Worm (Caenorhabditis elegans) whole organism, L1 larva: ENCODE data around the gene ugt-47.

ENCODE experiments used
- C04F5.9 ChIP-seq: sonication (generic microtip); optimal IDR thresholded peaks from 2 replicates; lab custom pipeline; 2016; ENCODE audit warnings: missing genetic modification characterization, missing compliant biosample characterization
- C16A3.4 ChIP-seq: fragments of 150-350 bp; optimal IDR thresholded peaks from 2 replicates; lab custom pipeline; 2014; ENCODE audit warnings: missing biosample characterization, missing genetic modification characterization
- F16B12.6 ChIP-seq: fragments of 150-350 bp; optimal IDR thresholded peaks from 2 replicates; lab custom pipeline; 2014; ENCODE audit warnings: missing biosample characterization, missing genetic modification characterization
- Y116A8C.19 ChIP-seq: sonication (generic microtip); optimal IDR thresholded peaks from 2 replicates; lab custom pipeline; 2016; ENCODE audit warnings: missing compliant biosample characterization, missing genetic modification characterization, borderline replicate concordance
- aly-2 ChIP-seq: fragments of 150-350 bp; optimal IDR thresholded peaks from 2 replicates; lab custom pipeline; 2014; ENCODE audit warnings: missing biosample characterization, missing genetic modification characterization
- blmp-1 ChIP-seq: fragments of 150-350 bp; optimal IDR thresholded peaks from 2 replicates; lab custom pipeline; 2014; ENCODE audit warnings: missing biosample characterization, missing genetic modification characterization
- ceh-63 ChIP-seq: fragments of 200-800 bp; sonication (Bioruptor generic); optimal IDR thresholded peaks from 2 replicates; lab custom pipeline; 2018; ENCODE audit warnings: mild to moderate bottlenecking, missing genetic modification characterization, missing compliant biosample characterization
- ceh-8 ChIP-seq: fragments of 200-800 bp; sonication (Bioruptor generic); optimal IDR thresholded peaks from 2 replicates; lab custom pipeline; 2018; ENCODE audit warnings: mild to moderate bottlenecking, missing genetic modification characterization, moderate library complexity, missing compliant biosample characterization
- ceh-82 ChIP-seq, 3 experiments: fragments of 150-350 bp in 1 of 3; sonication (generic microtip) in 2 of 3; optimal IDR thresholded peaks; 2 replicates each; lab custom pipeline; 2014 to 2017; ENCODE audit warnings: missing biosample characterization in 3 of 3, missing genetic modification characterization in 3 of 3
- ceh-88 ChIP-seq: fragments of 200-800 bp; sonication (Bioruptor generic); IDR thresholded peaks from 2 replicates; pipeline ENCODE4 v1.3.6; 2022; ENCODE audit warnings: missing genetic modification characterization, missing compliant biosample characterization
- ces-1 ChIP-seq: fragments of 150-350 bp; optimal IDR thresholded peaks from 2 replicates; lab custom pipeline; 2014; ENCODE audit warnings: missing biosample characterization, missing genetic modification reagents, missing genetic modification characterization
- dpl-1 ChIP-seq, 3 experiments: fragments of 150-350 bp in 2 of 3; sonication (generic microtip) in 1 of 3; optimal IDR thresholded peaks; 2 replicates each; lab custom pipeline; 2014 to 2017; ENCODE audit warnings: missing biosample characterization in 3 of 3, missing genetic modification characterization in 3 of 3, missing genetic modification reagents in 3 of 3
- dsc-1 ChIP-seq: sonication (generic microtip); optimal IDR thresholded peaks from 2 replicates; lab custom pipeline; 2016; ENCODE audit warnings: mild to moderate bottlenecking, missing genetic modification characterization, missing compliant biosample characterization
- efl-1 ChIP-seq, 4 experiments: fragments of 150-350 bp; optimal IDR thresholded peaks in 3 of 4; peaks in 1 of 4; 1 replicate in 1 of 4; 2 replicates in 3 of 4; lab custom pipeline; 2014; ENCODE audit warnings: missing biosample characterization in 2 of 4, missing genetic modification characterization in 2 of 4, missing genetic modification reagents in 2 of 4
- efl-3 ChIP-seq: fragments of 200-800 bp; sonication (Bioruptor generic); optimal IDR thresholded peaks from 2 replicates; lab custom pipeline; 2018; ENCODE audit warnings: mild to moderate bottlenecking, missing genetic modification characterization, missing compliant biosample characterization
- egl-27 ChIP-seq, 2 experiments: fragments of 150-350 bp in 1 of 2; sonication (generic microtip); optimal IDR thresholded peaks; 3 replicates each; lab custom pipeline; 2017 to 2018; ENCODE audit warnings: missing biosample characterization in 2 of 2, missing genetic modification characterization in 2 of 2, missing genetic modification reagents in 2 of 2
- elt-3 ChIP-seq, 6 experiments: fragments of 150-350 bp in 1 of 6; sonication (generic microtip); optimal IDR thresholded peaks; 2 replicates each; lab custom pipeline; 2017 to 2018; ENCODE audit warnings: missing biosample characterization in 6 of 6, missing genetic modification characterization in 6 of 6, inconsistent platforms in 1 of 6
- fkh-10 ChIP-seq: sonication (generic microtip); optimal IDR thresholded peaks from 2 replicates; lab custom pipeline; 2017; ENCODE audit warnings: missing biosample characterization, missing genetic modification reagents, missing genetic modification characterization
- hpl-2 ChIP-seq: fragments of 150-350 bp; optimal IDR thresholded peaks from 2 replicates; lab custom pipeline; 2014; ENCODE audit warnings: missing biosample characterization, missing genetic modification reagents, missing genetic modification characterization
- irx-1 ChIP-seq: sonication (generic microtip); optimal IDR thresholded peaks from 2 replicates; lab custom pipeline; 2016; ENCODE audit warnings: missing genetic modification characterization, missing compliant biosample characterization
- lin-14 ChIP-seq: fragments of 200-800 bp; sonication (Bioruptor generic); optimal IDR thresholded peaks from 2 replicates; lab custom pipeline; 2018; ENCODE audit warnings: mild to moderate bottlenecking, missing genetic modification characterization, moderate library complexity, missing compliant biosample characterization
- lin-15B ChIP-seq: fragments of 150-350 bp; sonication (generic microtip); optimal IDR thresholded peaks from 3 replicates; lab custom pipeline; 2014; ENCODE audit warnings: missing biosample characterization, missing genetic modification characterization
- lin-35 ChIP-seq, 2 experiments: fragments of 150-350 bp; optimal IDR thresholded peaks; 2 replicates each; lab custom pipeline; 2014; ENCODE audit warnings: missing biosample characterization in 2 of 2, missing genetic modification characterization in 2 of 2, missing genetic modification reagents in 2 of 2
- lin-39 ChIP-seq: fragments of 150-350 bp; optimal IDR thresholded peaks from 2 replicates; lab custom pipeline; 2014; ENCODE audit warnings: missing biosample characterization, missing genetic modification reagents, missing genetic modification characterization
- lir-3 ChIP-seq: sonication (generic microtip); optimal IDR thresholded peaks from 2 replicates; lab custom pipeline; 2016; ENCODE audit warnings: mild to moderate bottlenecking, missing genetic modification characterization, moderate library complexity, missing compliant biosample characterization; ENCODE audit not compliant: poor library complexity
- lsy-2 ChIP-seq, 2 experiments: fragments of 150-350 bp; optimal IDR thresholded peaks; 2 replicates each; lab custom pipeline; 2014; ENCODE audit warnings: missing biosample characterization in 2 of 2, missing genetic modification characterization in 2 of 2
- mab-9 ChIP-seq: fragments of 200-800 bp; sonication (Bioruptor generic); IDR thresholded peaks from 2 replicates; pipeline ENCODE4 v1.3.6; 2022; ENCODE audit warnings: missing genetic modification reagents, missing genetic modification characterization, missing compliant biosample characterization
- mdl-1 ChIP-seq, 2 experiments: fragments of 150-350 bp; optimal IDR thresholded peaks; 2 replicates each; lab custom pipeline; 2014 to 2017; ENCODE audit warnings: missing biosample characterization in 2 of 2, missing genetic modification characterization in 2 of 2, inconsistent platforms in 1 of 2
- mep-1 ChIP-seq: fragments of 150-350 bp; optimal IDR thresholded peaks from 2 replicates; lab custom pipeline; 2014; ENCODE audit warnings: missing biosample characterization, missing genetic modification characterization
- nhr-12 ChIP-seq: sonication (generic microtip); optimal IDR thresholded peaks from 2 replicates; lab custom pipeline; 2017; ENCODE audit warnings: missing biosample characterization, missing genetic modification characterization
- nhr-19 ChIP-seq: fragments of 200-800 bp; sonication (Bioruptor generic); conservative IDR thresholded peaks from 2 replicates; pipeline ENCODE4 v1.3.6; 2022; ENCODE audit warnings: missing genetic modification characterization, missing compliant biosample characterization
- nhr-20 ChIP-seq: sonication (generic microtip); optimal IDR thresholded peaks from 2 replicates; lab custom pipeline; 2016; ENCODE audit warnings: mild to moderate bottlenecking, missing genetic modification characterization, missing compliant biosample characterization
- nhr-237 ChIP-seq: fragments of 150-350 bp; optimal IDR thresholded peaks from 2 replicates; lab custom pipeline; 2014; ENCODE audit warnings: missing biosample characterization, missing genetic modification characterization
- nhr-28 ChIP-seq: fragments of 150-350 bp; optimal IDR thresholded peaks from 2 replicates; lab custom pipeline; 2014; ENCODE audit warnings: missing biosample characterization, missing genetic modification characterization
- nhr-47 ChIP-seq: sonication (generic microtip); optimal IDR thresholded peaks from 2 replicates; lab custom pipeline; 2016; ENCODE audit warnings: mild to moderate bottlenecking, missing genetic modification characterization, moderate library complexity, missing compliant biosample characterization
- nhr-71 ChIP-seq: sonication (generic microtip); optimal IDR thresholded peaks from 2 replicates; lab custom pipeline; 2016; ENCODE audit warnings: mild to moderate bottlenecking, missing genetic modification characterization, moderate library complexity, missing compliant biosample characterization
- nhr-84 ChIP-seq: sonication (generic microtip); optimal IDR thresholded peaks from 2 replicates; lab custom pipeline; 2017; ENCODE audit warnings: missing biosample characterization, missing genetic modification characterization
- nhr-85 ChIP-seq: sonication (generic microtip); peaks from one replicate; lab custom pipeline; 2016; ENCODE audit warnings: missing genetic modification characterization, inconsistent platforms, missing compliant biosample characterization
- rnt-1 ChIP-seq: sonication (generic microtip); optimal IDR thresholded peaks from 2 replicates; lab custom pipeline; 2016; ENCODE audit warnings: mild to moderate bottlenecking, missing genetic modification characterization, moderate library complexity, missing compliant biosample characterization
- skn-1 ChIP-seq: fragments of 150-350 bp; optimal IDR thresholded peaks from 2 replicates; lab custom pipeline; 2014; ENCODE audit warnings: missing biosample characterization, missing genetic modification characterization
- snpc-4 ChIP-seq: fragments of 150-350 bp; optimal IDR thresholded peaks from 2 replicates; lab custom pipeline; 2014; ENCODE audit warnings: missing biosample characterization, missing genetic modification characterization
- snu-23 ChIP-seq: sonication (generic microtip); optimal IDR thresholded peaks from 2 replicates; lab custom pipeline; 2016; ENCODE audit warnings: missing genetic modification characterization, missing compliant biosample characterization
- sptf-1 ChIP-seq: fragments of 150-350 bp; optimal IDR thresholded peaks from 2 replicates; lab custom pipeline; 2014; ENCODE audit warnings: missing biosample characterization, missing genetic modification characterization
- sup-37 ChIP-seq: fragments of 200-800 bp; sonication (Bioruptor generic); optimal IDR thresholded peaks from 2 replicates; lab custom pipeline; 2018; ENCODE audit warnings: mild to moderate bottlenecking, missing genetic modification characterization, missing compliant biosample characterization
- unc-62 ChIP-seq: fragments of 150-350 bp; optimal IDR thresholded peaks from 2 replicates; lab custom pipeline; 2014; ENCODE audit warnings: missing biosample characterization, missing genetic modification reagents, missing genetic modification characterization

Gene ugt-47

DNA sequence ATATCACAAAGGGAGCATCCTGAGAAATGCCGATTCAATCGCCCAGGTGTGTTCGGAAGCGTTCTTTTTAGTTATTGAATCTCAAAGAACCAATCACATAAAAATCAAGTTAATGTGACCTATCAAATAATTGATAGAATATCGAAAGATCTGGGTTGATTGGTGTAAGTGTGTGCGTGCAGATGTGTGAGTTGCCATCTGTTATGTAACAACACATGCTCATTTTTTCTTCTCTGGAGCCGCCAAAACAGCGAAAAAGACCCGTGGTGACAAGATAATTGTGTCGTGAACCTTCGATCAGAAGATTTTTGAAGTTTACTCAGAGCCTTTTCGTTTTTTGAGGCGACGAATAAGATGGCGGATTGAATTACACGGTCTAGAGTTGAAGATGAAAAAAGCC, 48.4 kb upstream of the ugt-47 start (continued):
- no peak for TF ChIP-seq lir-3 (tag; lab: Kevin White, UChicago)
- TF ChIP-seq efl-3: no peak
- no peak for TF ChIP-seq hpl-2 (GFP tag; lab: Kevin White, UChicago)
- TF ChIP-seq ceh-88: no peak
- TF ChIP-seq nhr-237: no peak
- TF ChIP-seq F16B12.6 (tag; lab: Kevin White, UChicago): no peak
- TF ChIP-seq mab-9: no peak
- TF ChIP-seq elt-3 (tag; optimal IDR thresholded peaks at IDR 0.05; lab: Kevin White, UChicago): no peak
- no peak for TF ChIP-seq dsc-1
- TF ChIP-seq egl-27 (tag; optimal IDR thresholded peaks at IDR 0.05; lab: Kevin White, UChicago): no peak
- no peak for TF ChIP-seq nhr-12 (tag; lab: Kevin White, UChicago)
- peak; percentile 49 for TF ChIP-seq rnt-1 (tag; lab: Kevin White, UChicago)
- no peak for TF ChIP-seq C04F5.9 (tag; lab: Kevin White, UChicago)
- no peak for TF ChIP-seq sup-37
- TF ChIP-seq nhr-71 (tag; lab: Kevin White, UChicago): peak; percentile 71

- no peak for TF ChIP-seq lsy-2 (tag; optimal IDR thresholded peaks at IDR 0.05; lab: Kevin White, UChicago)
- TF ChIP-seq ceh-63 (GFP tag; lab: Kevin White, UChicago): no peak
- no peak for TF ChIP-seq mdl-1 (tag; optimal IDR thresholded peaks at IDR 0.05; lab: Kevin White, UChicago)
- no peak for TF ChIP-seq nhr-84 (tag; lab: Kevin White, UChicago)
- TF ChIP-seq sptf-1 (tag; lab: Kevin White, UChicago): no peak
- TF ChIP-seq ceh-82 (tag; optimal IDR thresholded peaks at IDR 0.05; lab: Kevin White, UChicago): no peak
- TF ChIP-seq lin-14 (GFP tag; lab: Kevin White, UChicago): peak; percentile 61
- TF ChIP-seq egl-27 (tag; optimal IDR thresholded peaks at IDR 0.05; lab: Kevin White, UChicago): no peak
- TF ChIP-seq irx-1 (tag; lab: Kevin White, UChicago): no peak
- no peak for TF ChIP-seq skn-1 (tag; lab: Kevin White, UChicago)
- no peak for TF ChIP-seq nhr-47 (tag; lab: Kevin White, UChicago)
- peak; percentile 40 for TF ChIP-seq rnt-1 (tag; lab: Kevin White, UChicago)
- TF ChIP-seq ceh-8 (GFP tag; lab: Kevin White, UChicago): no peak
- TF ChIP-seq nhr-71 (tag; lab: Kevin White, UChicago): peak; percentile 31
Measured at ce11 chrV:10145653-10146052, 47.3 kb upstream of the ugt-47 start, which contains the start of gene C51E3.9. TSS of gene C51E3.9 (plus strand) at chrV:10145953.

DNA sequence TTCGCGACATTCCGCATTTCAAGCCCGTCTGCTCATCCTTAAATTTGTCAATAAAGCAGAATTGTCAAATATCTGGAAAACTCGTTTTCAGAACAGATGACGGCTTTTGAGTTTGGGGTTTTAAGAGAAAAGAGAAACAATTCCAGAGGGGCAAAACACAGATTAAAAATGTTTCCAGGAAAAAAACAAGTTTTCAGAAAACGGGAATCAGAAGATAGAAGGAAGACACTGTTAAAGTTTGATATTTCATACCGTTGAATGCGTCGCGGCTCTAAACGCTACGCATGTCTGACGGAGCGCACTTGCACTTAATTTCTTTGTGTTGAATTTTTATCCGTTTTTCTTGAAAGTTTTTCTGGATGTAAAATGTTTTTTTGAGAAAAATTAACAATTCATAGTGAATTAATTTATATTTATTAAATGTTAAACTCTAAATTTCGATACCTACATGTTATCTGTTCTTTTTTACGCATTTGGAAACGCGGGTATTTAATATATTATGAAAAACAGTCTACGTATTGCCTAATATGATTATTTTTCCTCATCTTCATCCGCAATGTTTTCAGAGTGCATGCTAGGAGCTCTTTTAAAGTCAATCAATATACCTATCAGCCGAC, 35.8 kb upstream of the ugt-47 start, which contains the start of the genes C08B6.18, wdr-20 and C08B6.8:
C08B6.18 (minus strand) TSS at position 51 of the 617 bp plus-strand sequence.
wdr-20 (minus strand) TSS at position 82 of the 617 bp plus-strand sequence.
C08B6.8 (plus strand) TSS at position 567 of the 617 bp plus-strand sequence.
- no peak for TF ChIP-seq mdl-1 (tag; optimal IDR thresholded peaks at IDR 0.05; lab: Kevin White, UChicago)
- TF ChIP-seq blmp-1 (tag; lab: Kevin White, UChicago): peak; percentile 19
- no peak for TF ChIP-seq nhr-19 (GFP tag; lab: Robert Waterston, UW)
- TF ChIP-seq skn-1 (tag; lab: Kevin White, UChicago): peak; percentile 42
- peak; percentile 28 to 30 for TF ChIP-seq efl-1 (optimal IDR thresholded peaks at IDR 0.05; lab: Kevin White, UChicago)
- TF ChIP-seq efl-1 (GFP tag; optimal IDR thresholded peaks at IDR 0.05 in 1 of 2; lab: Kevin White, UChicago): peak; percentile 42 to 87
- TF ChIP-seq nhr-28 (tag; lab: Kevin White, UChicago): no peak
- no peak for TF ChIP-seq fkh-10 (GFP tag; lab: Kevin White, UChicago)
- no peak for TF ChIP-seq aly-2 (tag; lab: Kevin White, UChicago)
- TF ChIP-seq C16A3.4: peak; percentile 47
- peak in 2 of 3 experiments; percentile 21 to 58 for TF ChIP-seq dpl-1 (GFP tag; optimal IDR thresholded peaks at IDR 0.05; lab: Kevin White, UChicago)
- TF ChIP-seq mep-1 (tag; lab: Kevin White, UChicago): no peak
- no peak for TF ChIP-seq nhr-84 (tag; lab: Kevin White, UChicago)
- TF ChIP-seq unc-62 (GFP tag; lab: Kevin White, UChicago): no peak
- TF ChIP-seq lin-39 (tag; lab: Kevin White, UChicago): no peak
- peak; percentile 3 for TF ChIP-seq nhr-71 (tag; lab: Kevin White, UChicago)
- TF ChIP-seq snu-23 (GFP tag; lab: Kevin White, UChicago): peak; percentile 15
- TF ChIP-seq lsy-2 (tag; optimal IDR thresholded peaks at IDR 0.05; lab: Kevin White, UChicago): peak; percentile 21 to 65
- TF ChIP-seq C04F5.9 (tag; lab: Kevin White, UChicago): no peak
- TF ChIP-seq elt-3 (tag; optimal IDR thresholded peaks at IDR 0.05; lab: Kevin White, UChicago): peak in 1 of 6 experiments; percentile 8
- TF ChIP-seq lin-15B (tag; lab: Kevin White, UChicago): peak; percentile 65
- TF ChIP-seq nhr-20 (tag; lab: Kevin White, UChicago): peak; percentile 4
- no peak for TF ChIP-seq Y116A8C.19 (tag; lab: Kevin White, UChicago)
- no peak for TF ChIP-seq mab-9
- TF ChIP-seq ces-1 (GFP tag; lab: Kevin White, UChicago): no peak
- TF ChIP-seq lin-35 (GFP tag; optimal IDR thresholded peaks at IDR 0.05; lab: Kevin White, UChicago): peak; percentile 46 to 69
- no peak for TF ChIP-seq hpl-2 (GFP tag; lab: Kevin White, UChicago)
- peak; percentile 61 for TF ChIP-seq snpc-4 (tag; lab: Kevin White, UChicago)
- no peak for TF ChIP-seq nhr-85
